Fruit fly (Drosophila melanogaster) whole organism, pupa: ENCODE data around the gene Ugt36E1.

Source experiments
- CG10348 ChIP-seq: fragments of 200-800 bp; sonication (Bioruptor generic); IDR thresholded peaks from 2 replicates; pipeline ENCODE4 v1.3.6; 2022; ENCODE audit warnings: missing biosample characterization, missing genetic modification characterization
- CG12605 ChIP-seq: fragments of 200-800 bp; sonication (Bioruptor generic); IDR thresholded peaks from 2 replicates; pipeline ENCODE4 v1.3.6; 2022; ENCODE audit warnings: missing biosample characterization, missing genetic modification characterization
- CG13204 ChIP-seq: fragments of 200-800 bp; sonication (Bioruptor generic); optimal IDR thresholded peaks from 2 replicates; lab custom pipeline; 2018; ENCODE audit warnings: missing biosample characterization, mild to moderate bottlenecking, missing genetic modification characterization, moderate library complexity
- CG14655 ChIP-seq: fragments of 200-800 bp; sonication (Bioruptor generic); optimal IDR thresholded peaks from 3 replicates; lab custom pipeline; 2017; ENCODE audit warnings: mild to moderate bottlenecking, missing biosample characterization, missing genetic modification reagents, missing genetic modification characterization
- CG15710 ChIP-seq: fragments of 200-800 bp; sonication (Bioruptor generic); optimal IDR thresholded peaks from 2 replicates; lab custom pipeline; 2018; ENCODE audit warnings: missing biosample characterization, mild to moderate bottlenecking, missing genetic modification characterization, moderate library complexity
- CG17806 ChIP-seq: fragments of 200-800 bp; sonication (Bioruptor generic); optimal IDR thresholded peaks from 2 replicates; lab custom pipeline; 2018; ENCODE audit warnings: missing biosample characterization, mild to moderate bottlenecking, missing genetic modification characterization, moderate library complexity
- CG32121 ChIP-seq: fragments of 200-800 bp; sonication (Bioruptor generic); IDR thresholded peaks from 2 replicates; pipeline ENCODE4 v1.3.6; 2022; ENCODE audit warnings: missing biosample characterization, missing genetic modification characterization
- CG34367 ChIP-seq: fragments of 200-800 bp; sonication (Bioruptor generic); optimal IDR thresholded peaks from 2 replicates; lab custom pipeline; 2018; ENCODE audit warnings: missing biosample characterization, mild to moderate bottlenecking, missing genetic modification characterization
- CG4496 ChIP-seq: fragments of 200-800 bp; sonication (Bioruptor generic); IDR thresholded peaks from 3 replicates; pipeline ENCODE4 v1.3.6; 2022; ENCODE audit warnings: missing biosample characterization, missing genetic modification characterization
- CG8159 ChIP-seq: fragments of 200-800 bp; sonication (Bioruptor generic); optimal IDR thresholded peaks from 3 replicates; lab custom pipeline; 2018; ENCODE audit warnings: missing biosample characterization, mild to moderate bottlenecking, missing genetic modification characterization, moderate library complexity
- CG8301 ChIP-seq: fragments of 200-800 bp; sonication (Bioruptor generic); optimal IDR thresholded peaks from 2 replicates; lab custom pipeline; 2018; ENCODE audit warnings: missing biosample characterization, mild to moderate bottlenecking, missing genetic modification characterization
- CG9948 ChIP-seq: fragments of 200-800 bp; sonication (Bioruptor generic); optimal IDR thresholded peaks from 2 replicates; lab custom pipeline; 2018; ENCODE audit warnings: missing biosample characterization, mild to moderate bottlenecking, missing genetic modification characterization, moderate library complexity
- D1 ChIP-seq: fragments of 200-800 bp; sonication (Bioruptor generic); optimal IDR thresholded peaks from 2 replicates; lab custom pipeline; 2018; ENCODE audit warnings: missing biosample characterization, mild to moderate bottlenecking, missing genetic modification characterization, moderate library complexity
- EcR ChIP-seq: fragments of 200-800 bp; sonication (Bioruptor generic); optimal IDR thresholded peaks from 3 replicates; lab custom pipeline; 2019; ENCODE audit warnings: missing biosample characterization, missing genetic modification characterization, mild to moderate bottlenecking, moderate library complexity, missing genetic modification reagents
- Ets98B ChIP-seq: fragments of 200-800 bp; sonication (Bioruptor generic); IDR thresholded peaks from 2 replicates; pipeline ENCODE4 v1.3.6; 2022; ENCODE audit warnings: missing biosample characterization, missing genetic modification characterization
- Pif1A ChIP-seq: fragments of 200-800 bp; sonication (Bioruptor generic); optimal IDR thresholded peaks from 3 replicates; lab custom pipeline; 2016; ENCODE audit warnings: missing biosample characterization, missing genetic modification characterization
- Pif1B ChIP-seq: fragments of 200-800 bp; sonication (Bioruptor generic); optimal IDR thresholded peaks from 3 replicates; lab custom pipeline; 2016; ENCODE audit warnings: missing biosample characterization, missing genetic modification characterization
- Snoo ChIP-seq: fragments of 200-800 bp; sonication (Bioruptor generic); optimal IDR thresholded peaks from 3 replicates; lab custom pipeline; 2017; ENCODE audit warnings: missing biosample characterization, mild to moderate bottlenecking, missing genetic modification characterization, inconsistent platforms
- fd96Ca ChIP-seq: fragments of 200-800 bp; sonication (Bioruptor generic); IDR thresholded peaks from 3 replicates; pipeline ENCODE4 v1.3.6; 2022; ENCODE audit warnings: missing biosample characterization, missing genetic modification characterization
- gl ChIP-seq: fragments of 200-800 bp; sonication (Bioruptor generic); optimal IDR thresholded peaks from 2 replicates; lab custom pipeline; 2018; ENCODE audit warnings: missing biosample characterization, mild to moderate bottlenecking, missing genetic modification characterization
- rn ChIP-seq: fragments of 200-800 bp; sonication (Bioruptor generic); IDR thresholded peaks from 2 replicates; pipeline ENCODE4 v1.3.6; 2022; ENCODE audit warnings: missing biosample characterization, missing genetic modification characterization

Gene Ugt36E1

dm6 chr2L:18858661-18859532 is 32.3 kb downstream of the Ugt36E1 start, which contains the start of the genes CG10602 and mRpL13:
Gene CG10602, minus strand, starts transcription at chr2L:18859248.
Gene mRpL13, minus strand, starts transcription at chr2L:18859248.
- TF ChIP-seq D1 (tag; lab: Kevin White, UChicago) = peak; percentile 90
- TF ChIP-seq CG14655 (GFP tag; lab: Kevin White, UChicago) = no peak

dm6 chr2L:18860920-18861319 is 34.4 kb downstream of the Ugt36E1 start:
- TF ChIP-seq rn = no peak
- TF ChIP-seq CG10348 = no peak

DNA sequence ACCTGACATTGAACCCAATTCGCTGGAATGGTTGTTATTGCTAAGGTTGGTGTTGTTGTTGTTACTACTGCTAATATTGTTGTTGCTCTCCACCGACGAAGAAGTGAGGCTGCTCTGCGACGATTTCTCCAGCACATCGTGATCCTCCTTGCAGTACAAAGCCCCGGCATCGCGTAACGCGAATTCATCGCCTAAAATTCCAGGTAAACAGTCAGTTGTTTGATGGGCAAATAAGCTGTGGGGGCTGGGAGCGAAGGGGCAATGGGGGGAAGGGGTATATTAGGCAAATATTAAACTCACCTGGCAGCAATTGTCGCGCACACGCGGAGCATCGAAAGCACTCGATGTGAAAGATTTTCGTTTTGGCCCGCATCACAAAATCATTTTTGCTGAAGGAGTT is 37.5 kb downstream of the Ugt36E1 start:
- TF ChIP-seq CG17806 (tag; lab: Kevin White, UChicago) (no peak), Snoo (tag; lab: Kevin White, UChicago) (no peak), Pif1B (GFP tag; lab: Kevin White, UChicago) (no peak), fd96Ca (no peak), Pif1A (GFP tag; lab: Kevin White, UChicago) (no peak), Ets98B (no peak), CG14655 (GFP tag; lab: Kevin White, UChicago) (no peak), CG10348 (no peak), gl (tag; lab: Kevin White, UChicago) (no peak), D1 (tag; lab: Kevin White, UChicago) (no peak), EcR (GFP tag; lab: Kevin White, UChicago) (no peak), CG32121 (GFP tag; lab: Robert Waterston, UW) (no peak), CG13204 (no peak), CG4496 (GFP tag; lab: Robert Waterston, UW) (no peak), CG8301 (no peak), CG8159 (tag; lab: Kevin White, UChicago) (no peak), rn (no peak), CG15710 (no peak)

DNA sequence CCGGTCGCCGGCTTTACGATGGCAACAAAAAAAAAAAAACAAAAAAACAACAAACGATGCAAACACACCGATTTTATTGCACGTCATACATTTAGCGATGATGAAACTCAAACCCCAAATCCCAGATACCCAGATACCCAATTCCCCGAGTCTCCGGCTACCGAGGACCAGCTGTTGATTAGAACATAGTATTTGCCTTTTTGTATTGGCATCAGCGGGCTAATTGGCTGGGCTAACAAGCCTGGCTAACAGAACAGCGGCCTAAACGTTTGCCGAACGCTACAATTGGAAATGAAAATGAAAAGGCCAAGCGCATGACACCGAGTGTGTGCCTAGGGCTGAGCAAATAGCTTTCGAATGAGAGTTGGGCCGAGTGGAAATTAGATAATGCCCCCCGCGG is 38.4 kb downstream of the Ugt36E1 start:
- TF ChIP-seq Pif1A (GFP tag; lab: Kevin White, UChicago) = no peak
- no peak for TF ChIP-seq Ets98B
- TF ChIP-seq CG32121 (GFP tag; lab: Robert Waterston, UW) = no peak
- TF ChIP-seq CG14655 (GFP tag; lab: Kevin White, UChicago) = no peak
- no peak for TF ChIP-seq CG34367 (tag; lab: Kevin White, UChicago)
- TF ChIP-seq Snoo (tag; lab: Kevin White, UChicago) = no peak
- TF ChIP-seq rn = no peak
- TF ChIP-seq CG13204 = no peak
- no peak for TF ChIP-seq CG12605 (GFP tag; lab: Robert Waterston, UW)
- no peak for TF ChIP-seq CG10348
- no peak for TF ChIP-seq CG9948 (tag; lab: Kevin White, UChicago)

- TF ChIP-seq CG34367 (tag; lab: Kevin White, UChicago) (peak; percentile 15), gl (tag; lab: Kevin White, UChicago) (peak; percentile 3), Snoo (tag; lab: Kevin White, UChicago) (peak; percentile 20), Ets98B (0 out of 2 replicates have a peak, but pooled peaks have one; percentile 11), CG4496 (GFP tag; lab: Robert Waterston, UW) (peak; percentile 33; the same call in 1 of the 3 replicates), CG32121 (GFP tag; lab: Robert Waterston, UW) (no peak), EcR (GFP tag; lab: Kevin White, UChicago) (no peak)
These were observed 40.0 kb downstream of the Ugt36E1 start for dm6 chr2L:18866582-18866981.

dm6 chr2L:18867815-18868214 is 41.2 kb downstream of the Ugt36E1 start:
- TF ChIP-seq D1 (tag; lab: Kevin White, UChicago) (no peak), CG12605 (GFP tag; lab: Robert Waterston, UW) (no peak), Pif1A (GFP tag; lab: Kevin White, UChicago) (no peak), Ets98B (no peak), gl (tag; lab: Kevin White, UChicago) (no peak), CG32121 (GFP tag; lab: Robert Waterston, UW) (no peak), CG34367 (tag; lab: Kevin White, UChicago) (no peak), CG10348 (no peak)

DNA sequence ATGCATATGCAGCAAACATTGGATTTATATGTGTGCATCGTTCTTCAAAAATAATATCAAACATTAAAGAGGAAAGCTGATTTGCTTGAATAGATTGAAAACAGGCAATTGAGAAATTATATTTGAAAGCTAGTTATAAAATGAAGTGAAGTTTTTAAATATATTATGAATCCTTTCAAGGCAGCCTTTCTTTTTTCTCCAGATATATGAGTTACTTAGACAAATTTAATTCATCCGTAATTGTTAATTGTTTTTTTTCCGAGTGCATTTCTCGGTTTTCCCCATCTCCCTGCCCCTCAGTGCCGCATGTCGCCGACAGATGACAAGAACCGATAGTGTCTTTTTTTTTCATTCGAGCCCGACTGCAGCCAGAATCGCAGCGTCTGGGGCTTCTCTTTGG is 45.3 kb downstream of the Ugt36E1 start:
- TF ChIP-seq CG17806 (tag; lab: Kevin White, UChicago) (no peak), CG34367 (tag; lab: Kevin White, UChicago) (peak; percentile 2)
